Fruit fly (Drosophila melanogaster) whole organism, embryonic: ENCODE results near the gene CG14329.

Experiments
- CG10267 ChIP-seq: fragments of 200-800 bp; sonication (Bioruptor generic); optimal IDR thresholded peaks from 2 replicates; lab custom pipeline; 2018; ENCODE audit warnings: missing biosample characterization, mild to moderate bottlenecking, missing genetic modification characterization, moderate library complexity
- CG10366 ChIP-seq: fragments of 200-800 bp; sonication (Bioruptor generic); IDR thresholded peaks from 2 replicates; pipeline ENCODE4 v1.3.6; 2022; ENCODE audit warnings: missing biosample characterization, missing genetic modification characterization
- CG10979 ChIP-seq: fragments of 200-800 bp; sonication (Bioruptor generic); optimal IDR thresholded peaks from 2 replicates; lab custom pipeline; 2018; ENCODE audit warnings: missing biosample characterization, mild to moderate bottlenecking, missing genetic modification characterization, moderate library complexity
- CG11695 ChIP-seq: fragments of 200-800 bp; sonication (Bioruptor generic); IDR thresholded peaks from 3 replicates; pipeline ENCODE4 v1.3.6; 2022; ENCODE audit warnings: missing biosample characterization, missing genetic modification characterization
- CG12071 ChIP-seq: fragments of 200-800 bp; sonication (Bioruptor generic); optimal IDR thresholded peaks from 3 replicates; lab custom pipeline; 2018; ENCODE audit warnings: missing biosample characterization, mild to moderate bottlenecking, missing genetic modification characterization
- CG13894 ChIP-seq: fragments of 200-800 bp; sonication (Bioruptor generic); optimal IDR thresholded peaks from 3 replicates; lab custom pipeline; 2018; ENCODE audit warnings: missing biosample characterization, mild to moderate bottlenecking, missing genetic modification characterization, moderate library complexity
- CG14667 ChIP-seq: fragments of 200-800 bp; sonication (Bioruptor generic); IDR thresholded peaks from 2 replicates; pipeline ENCODE4 v1.3.6; 2022; ENCODE audit warnings: missing biosample characterization, missing genetic modification characterization
- CG1602 ChIP-seq: fragments of 200-800 bp; sonication (Bioruptor generic); optimal IDR thresholded peaks from 3 replicates; lab custom pipeline; 2016; ENCODE audit warnings: missing biosample characterization, missing genetic modification characterization
- CG17186 ChIP-seq: fragments of 200-800 bp; sonication (Bioruptor generic); optimal IDR thresholded peaks from 3 replicates; lab custom pipeline; 2017; ENCODE audit warnings: missing biosample characterization, missing genetic modification reagents, missing genetic modification characterization
- CG17612 ChIP-seq: fragments of 200-800 bp; sonication (Bioruptor generic); IDR thresholded peaks from 2 replicates; pipeline ENCODE4 v1.3.6; 2022; ENCODE audit warnings: missing biosample characterization, missing genetic modification characterization
- CG17802 ChIP-seq: fragments of 200-800 bp; sonication (Bioruptor generic); optimal IDR thresholded peaks from 2 replicates; lab custom pipeline; 2018; ENCODE audit warnings: missing biosample characterization, mild to moderate bottlenecking, missing genetic modification characterization, moderate library complexity
- CG1792 ChIP-seq: fragments of 200-800 bp; sonication (Bioruptor generic); optimal IDR thresholded peaks from 2 replicates; lab custom pipeline; 2016; ENCODE audit warnings: missing biosample characterization, missing genetic modification characterization
- CG1832 ChIP-seq: fragments of 200-800 bp; sonication (Bioruptor generic); optimal IDR thresholded peaks from 2 replicates; lab custom pipeline; 2017; ENCODE audit warnings: missing biosample characterization, mild to moderate bottlenecking, missing genetic modification characterization, inconsistent platforms
- CG2199 ChIP-seq: fragments of 200-800 bp; sonication (Bioruptor generic); IDR thresholded peaks from 3 replicates; pipeline ENCODE4 v1.3.6; 2022; ENCODE audit warnings: missing biosample characterization, missing genetic modification characterization
- CG2889 ChIP-seq: fragments of 200-800 bp; sonication (Bioruptor generic); IDR thresholded peaks from 3 replicates; pipeline ENCODE4 v1.3.6; 2022; ENCODE audit warnings: missing biosample characterization, missing genetic modification characterization
- CG31224 ChIP-seq: fragments of 200-800 bp; sonication (Bioruptor generic); IDR thresholded peaks from 2 replicates; pipeline ENCODE4 v1.3.6; 2022; ENCODE audit warnings: missing biosample characterization, missing genetic modification characterization
- CG7556 ChIP-seq: fragments of 200-800 bp; sonication (Bioruptor generic); optimal IDR thresholded peaks from 2 replicates; lab custom pipeline; 2017; ENCODE audit warnings: missing biosample characterization, mild to moderate bottlenecking, missing genetic modification characterization
- CG7963 ChIP-seq: fragments of 200-800 bp; sonication (Bioruptor generic); IDR thresholded peaks from 3 replicates; pipeline ENCODE4 v1.3.6; 2022; ENCODE audit warnings: missing biosample characterization, missing genetic modification characterization; ENCODE audit not compliant: partially characterized antibody
- CG8944 ChIP-seq: fragments of 200-800 bp; sonication (Bioruptor generic); optimal IDR thresholded peaks from 3 replicates; lab custom pipeline; 2016; ENCODE audit warnings: missing biosample characterization, missing genetic modification characterization
- Drgx ChIP-seq: fragments of 200-800 bp; sonication (Bioruptor generic); IDR thresholded peaks from 2 replicates; pipeline ENCODE4 v1.3.6; 2022; ENCODE audit warnings: missing biosample characterization, missing genetic modification characterization
- ERR ChIP-seq: fragments of 200-800 bp; sonication (Bioruptor generic); optimal IDR thresholded peaks from 2 replicates; lab custom pipeline; 2016; ENCODE audit warnings: missing biosample characterization, missing genetic modification characterization
- Elba2 ChIP-seq: fragments of 200-800 bp; sonication (Bioruptor generic); optimal IDR thresholded peaks from 3 replicates; lab custom pipeline; 2016; ENCODE audit warnings: missing biosample characterization, missing genetic modification characterization
- Hey ChIP-seq: fragments of 200-800 bp; sonication (Bioruptor generic); optimal IDR thresholded peaks from 3 replicates; lab custom pipeline; 2018; ENCODE audit warnings: missing biosample characterization, mild to moderate bottlenecking, missing genetic modification characterization
- HmgD ChIP-seq: fragments of 200-800 bp; sonication (Bioruptor generic); optimal IDR thresholded peaks from 3 replicates; lab custom pipeline; 2016; ENCODE audit warnings: missing biosample characterization, missing genetic modification characterization
- Hr51 ChIP-seq, 2 experiments: fragments of 200-800 bp; sonication (Bioruptor generic); optimal IDR thresholded peaks; 2 replicates in 1 of 2; 3 replicates in 1 of 2; lab custom pipeline; 2016 to 2018; ENCODE audit warnings: missing biosample characterization in 2 of 2, missing genetic modification characterization in 2 of 2, mild to moderate bottlenecking in 1 of 2, moderate library complexity in 1 of 2
- NFAT ChIP-seq: fragments of 200-800 bp; sonication (Bioruptor generic); IDR thresholded peaks from 2 replicates; pipeline ENCODE4 v1.3.6; 2022; ENCODE audit warnings: missing biosample characterization, missing genetic modification characterization
- Poxn ChIP-seq: fragments of 200-800 bp; sonication (Bioruptor generic); IDR thresholded peaks from 2 replicates; pipeline ENCODE4 v1.3.6; 2022; ENCODE audit warnings: missing biosample characterization, missing genetic modification characterization
- Sox102F ChIP-seq: fragments of 200-800 bp; sonication (Bioruptor generic); optimal IDR thresholded peaks from 2 replicates; lab custom pipeline; 2018; ENCODE audit warnings: missing biosample characterization, mild to moderate bottlenecking, missing genetic modification characterization, moderate library complexity
- YL-1 ChIP-seq: fragments of 200-800 bp; sonication (Bioruptor generic); optimal IDR thresholded peaks from 3 replicates; lab custom pipeline; 2017; ENCODE audit warnings: missing biosample characterization, mild to moderate bottlenecking, missing genetic modification characterization
- bigmax ChIP-seq: fragments of 200-800 bp; sonication (Bioruptor generic); optimal IDR thresholded peaks from 2 replicates; lab custom pipeline; 2018; ENCODE audit warnings: missing biosample characterization, mild to moderate bottlenecking, missing genetic modification characterization
- btn ChIP-seq: fragments of 200-800 bp; sonication (Bioruptor generic); optimal IDR thresholded peaks from 2 replicates; lab custom pipeline; 2016; ENCODE audit warnings: missing biosample characterization, missing genetic modification characterization
- cas ChIP-seq: fragments of 200-800 bp; sonication (Bioruptor generic); IDR thresholded peaks from 2 replicates; pipeline ENCODE4 v1.3.6; 2022; ENCODE audit warnings: missing biosample characterization, missing genetic modification characterization
- cato ChIP-seq: fragments of 200-800 bp; sonication (Bioruptor generic); optimal IDR thresholded peaks from 2 replicates; lab custom pipeline; 2016; ENCODE audit warnings: missing biosample characterization, missing genetic modification characterization, borderline replicate concordance
- corto ChIP-seq: fragments of 200-800 bp; sonication (Bioruptor generic); optimal IDR thresholded peaks from 2 replicates; lab custom pipeline; 2016; ENCODE audit warnings: missing biosample characterization, mild to moderate bottlenecking, missing genetic modification characterization, moderate library complexity
- danr ChIP-seq: fragments of 200-800 bp; sonication (Bioruptor generic); IDR thresholded peaks from 2 replicates; pipeline ENCODE4 v1.3.6; 2022; ENCODE audit warnings: missing biosample characterization, missing genetic modification characterization
- dati ChIP-seq: fragments of 200-800 bp; sonication (Bioruptor generic); IDR thresholded peaks from 2 replicates; pipeline ENCODE4 v1.3.6; 2022; ENCODE audit warnings: missing biosample characterization, missing genetic modification characterization
- dysf ChIP-seq: fragments of 200-800 bp; sonication (Bioruptor generic); IDR thresholded peaks from 3 replicates; pipeline ENCODE4 v1.3.6; 2022; ENCODE audit warnings: missing biosample characterization, missing genetic modification characterization
- eyg ChIP-seq: fragments of 200-800 bp; sonication (Bioruptor generic); optimal IDR thresholded peaks from 3 replicates; lab custom pipeline; 2016; ENCODE audit warnings: missing biosample characterization, missing genetic modification characterization
- lola ChIP-seq, 3 experiments: fragments of >200 bp in 2 of 3; fragments of 200-800 bp in 1 of 3; sonication (Bioruptor generic) in 1 of 3; optimal IDR thresholded peaks; 2 replicates each; lab custom pipeline; 2017 to 2019; ENCODE audit warnings: missing biosample characterization in 3 of 3, missing genetic modification characterization in 3 of 3, mild to moderate bottlenecking in 1 of 3, moderate library complexity in 1 of 3
- nom ChIP-seq: fragments of 200-800 bp; sonication (Bioruptor generic); optimal IDR thresholded peaks from 2 replicates; lab custom pipeline; 2017; ENCODE audit warnings: missing biosample characterization, missing genetic modification characterization, mild to moderate bottlenecking, moderate library complexity, missing genetic modification reagents
- pan ChIP-seq, 4 experiments: fragments of >200 bp in 3 of 4; fragments of 200-800 bp in 1 of 4; sonication (Bioruptor generic) in 1 of 4; optimal IDR thresholded peaks in 3 of 4; IDR thresholded peaks in 1 of 4; 2 replicates each; pipeline versions ENCODE4 v1.3.6 to Lab custom; 2017 to 2022; ENCODE audit warnings: missing biosample characterization in 2 of 4, missing genetic modification characterization in 2 of 4, mixed read lengths in 1 of 4
- pzg ChIP-seq: fragments of 200-800 bp; sonication (Bioruptor generic); optimal IDR thresholded peaks from 3 replicates; lab custom pipeline; 2018; ENCODE audit warnings: missing biosample characterization, mild to moderate bottlenecking, missing genetic modification characterization, moderate library complexity
- sna ChIP-seq: fragments of 200-800 bp; sonication (Bioruptor generic); IDR thresholded peaks from 2 replicates; pipeline ENCODE4 v1.3.6; 2022; ENCODE audit warnings: missing biosample characterization, missing genetic modification characterization; ENCODE audit not compliant: partially characterized antibody
- sob ChIP-seq: fragments of 200-800 bp; sonication (Bioruptor generic); IDR thresholded peaks from 2 replicates; pipeline ENCODE4 v1.3.6; 2022; ENCODE audit warnings: missing biosample characterization, missing genetic modification characterization
- tin ChIP-seq: fragments of 200-800 bp; sonication (Bioruptor generic); optimal IDR thresholded peaks from 3 replicates; lab custom pipeline; 2016; ENCODE audit warnings: missing biosample characterization, missing genetic modification characterization
- tio ChIP-seq: fragments of 200-800 bp; sonication (Bioruptor generic); optimal IDR thresholded peaks from 2 replicates; lab custom pipeline; 2017; ENCODE audit warnings: missing biosample characterization, missing genetic modification characterization, inconsistent platforms
- tup ChIP-seq: fragments of 200-800 bp; sonication (Bioruptor generic); optimal IDR thresholded peaks from 2 replicates; lab custom pipeline; 2016; ENCODE audit warnings: missing biosample characterization, mild to moderate bottlenecking, missing genetic modification characterization, moderate library complexity
- vfl ChIP-seq: fragments of 200-800 bp; sonication (Bioruptor generic); optimal IDR thresholded peaks from 2 replicates; lab custom pipeline; 2016; ENCODE audit warnings: missing biosample characterization, missing genetic modification characterization
- wor ChIP-seq: fragments of 200-800 bp; sonication (Bioruptor generic); IDR thresholded peaks from 2 replicates; pipeline ENCODE4 v1.3.6; 2022; ENCODE audit warnings: missing biosample characterization, missing genetic modification characterization

The CG14329 gene

DNA sequence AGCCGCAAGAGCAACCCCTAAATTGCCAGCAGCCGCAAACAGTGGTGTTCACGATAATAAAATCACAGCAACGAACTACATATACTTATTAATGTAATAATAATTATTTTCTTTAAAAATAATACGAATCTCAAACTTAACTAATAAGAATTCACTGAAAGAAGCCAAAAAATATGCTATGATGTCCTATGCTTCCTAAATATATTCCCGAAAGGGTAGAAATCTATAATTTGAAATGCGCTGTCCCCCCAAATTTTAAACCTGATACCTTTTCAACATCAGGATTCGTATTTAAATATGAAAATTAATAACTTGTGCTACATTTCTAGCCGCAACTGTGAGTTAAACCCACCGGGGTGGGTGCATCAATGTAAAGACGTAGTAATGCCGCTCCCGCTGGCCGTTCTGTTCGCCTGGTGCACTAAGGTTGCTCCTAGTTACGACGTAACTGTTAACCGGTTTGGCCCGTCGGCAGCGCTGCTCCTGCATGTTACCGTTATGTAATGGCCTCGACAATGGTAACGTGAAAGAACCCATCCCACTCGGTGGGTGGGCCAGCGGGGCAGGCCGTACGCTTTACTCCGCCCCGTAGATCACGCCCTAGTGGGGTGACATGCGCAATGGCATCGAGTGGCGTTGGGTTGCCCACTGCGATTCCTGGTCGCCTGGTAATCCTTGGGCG is 4.8 kb upstream of the CG14329 start (continued):
- no peak for TF ChIP-seq pan (optimal IDR thresholded peaks at IDR 0.05; lab: Kevin White, UChicago)
- TF ChIP-seq pan (GFP tag; optimal IDR thresholded peaks at IDR 0.05 in 1 of 2, IDR thresholded peaks at IDR 0.05 in 1 of 2): no peak
- TF ChIP-seq CG2889 (GFP tag; lab: Robert Waterston, UW): no peak
- 0 out of 2 replicates have a peak, but pooled peaks have one; percentile 40 for TF ChIP-seq NFAT (GFP tag; lab: Robert Waterston, UW)
- TF ChIP-seq ERR: no peak
- TF ChIP-seq sna (GFP tag; lab: Robert Waterston, UW): peak; percentile 41; the same call in 1 of the 2 replicates
- peak; percentile 7 for TF ChIP-seq HmgD (GFP tag; lab: Kevin White, UChicago)
- TF ChIP-seq CG7556: peak; percentile 95
- TF ChIP-seq CG1792: no peak
- no peak for TF ChIP-seq CG2199
- TF ChIP-seq CG17612 (GFP tag; lab: Robert Waterston, UW): peak; percentile 47
- peak; percentile 29 for TF ChIP-seq CG8944
- peak; percentile 17 to 84 for TF ChIP-seq Hr51 (GFP tag; optimal IDR thresholded peaks at IDR 0.05; lab: Kevin White, UChicago)
- TF ChIP-seq CG1602 (GFP tag; lab: Kevin White, UChicago): peak; percentile 69
- no peak for TF ChIP-seq CG17186
- TF ChIP-seq nom (GFP tag; lab: Kevin White, UChicago): no peak
- TF ChIP-seq CG31224 (GFP tag; lab: Robert Waterston, UW): peak; percentile 98
- TF ChIP-seq CG17802: peak; percentile 57
- no peak for TF ChIP-seq eyg (GFP tag; lab: Kevin White, UChicago)
- TF ChIP-seq CG10979 (tag; lab: Kevin White, UChicago): peak; percentile 94
- no peak for TF ChIP-seq pzg (GFP tag; lab: Kevin White, UChicago)
- TF ChIP-seq Poxn (GFP tag; lab: Robert Waterston, UW): no peak
- TF ChIP-seq vfl (GFP tag; lab: Kevin White, UChicago): no peak
- peak; percentile 69 for TF ChIP-seq danr (GFP tag; lab: Robert Waterston, UW)
- TF ChIP-seq tin (GFP tag; lab: Kevin White, UChicago): peak; percentile 72
- peak; percentile 85 for TF ChIP-seq CG10267 (tag; lab: Kevin White, UChicago)
- peak; percentile 69 for TF ChIP-seq dysf
- TF ChIP-seq YL-1 (GFP tag; lab: Kevin White, UChicago): peak; percentile 69
- TF ChIP-seq dati (GFP tag; lab: Robert Waterston, UW): no peak
- peak; percentile 41 for TF ChIP-seq Elba2 (GFP tag; lab: Kevin White, UChicago)
- peak; percentile 22; the same call in 1 of the 2 replicates for TF ChIP-seq CG14667 (GFP tag; lab: Robert Waterston, UW)
- peak; percentile 76 for TF ChIP-seq Sox102F
- 0 out of 2 replicates have a peak, but pooled peaks have one; percentile 27 for TF ChIP-seq CG10366
- TF ChIP-seq CG12071 (GFP tag; lab: Kevin White, UChicago): no peak
- TF ChIP-seq tup (GFP tag; lab: Kevin White, UChicago): peak; percentile 7
- no peak for TF ChIP-seq CG1832 (GFP tag; lab: Kevin White, UChicago)
- peak; percentile 61 for TF ChIP-seq wor
- peak; percentile 76 for TF ChIP-seq CG11695 (GFP tag; lab: Robert Waterston, UW)
- TF ChIP-seq tio (GFP tag; lab: Kevin White, UChicago): peak; percentile 74
- peak in 1 of 3 experiments; percentile 93 for TF ChIP-seq lola (GFP tag; optimal IDR thresholded peaks at IDR 0.05; lab: Kevin White, UChicago)
- no peak for TF ChIP-seq CG7963 (GFP tag; lab: Robert Waterston, UW)
- TF ChIP-seq Hey (tag; lab: Kevin White, UChicago): peak; percentile 90
- peak; percentile 20 for TF ChIP-seq cato
- TF ChIP-seq sob (GFP tag; lab: Robert Waterston, UW): peak; percentile 34; the same call in 1 of the 2 replicates
- TF ChIP-seq Drgx: no peak
- no peak for TF ChIP-seq btn (GFP tag; lab: Kevin White, UChicago)
- TF ChIP-seq bigmax: no peak
- TF ChIP-seq CG13894 (tag; lab: Kevin White, UChicago): peak; percentile 12
- TF ChIP-seq cas (GFP tag; lab: Robert Waterston, UW): no peak
- TF ChIP-seq corto (GFP tag; lab: Kevin White, UChicago): no peak
